Worm (Caenorhabditis elegans) whole organism, young adult: ENCODE data around the gene B0218.5.

Source experiments
- B0035.1 ChIP-seq: sonication (generic microtip); optimal IDR thresholded peaks from 2 replicates; lab custom pipeline; 2016; ENCODE audit warnings: missing genetic modification characterization, mild to moderate bottlenecking, missing compliant biosample characterization, missing genotype, missing genetic modification reagents
- B0261.1 ChIP-seq: sonication (generic microtip); optimal IDR thresholded peaks from 2 replicates; lab custom pipeline; 2016; ENCODE audit warnings: mild to moderate bottlenecking, missing genetic modification characterization, moderate library complexity, missing compliant biosample characterization
- B0336.3 ChIP-seq: fragments of 200-800 bp; sonication (Bioruptor generic); IDR thresholded peaks from 2 replicates; pipeline ENCODE4 v1.3.6; 2022; ENCODE audit warnings: missing genetic modification characterization, missing compliant biosample characterization
- F23B12.7 ChIP-seq: sonication (generic microtip); optimal IDR thresholded peaks from 2 replicates; lab custom pipeline; 2017; ENCODE audit warnings: missing genetic modification characterization, mild to moderate bottlenecking, missing compliant biosample characterization, antibody characterized with exemption, moderate library complexity; ENCODE audit not compliant: insufficient read depth
- F49E8.2 ChIP-seq: sonication (generic microtip); optimal IDR thresholded peaks from 3 replicates; lab custom pipeline; 2017; ENCODE audit warnings: missing genetic modification characterization, mild to moderate bottlenecking, missing compliant biosample characterization, antibody characterized with exemption, moderate library complexity; ENCODE audit not compliant: insufficient read depth
- F55B11.4 ChIP-seq: sonication (generic microtip); optimal IDR thresholded peaks from 2 replicates; lab custom pipeline; 2016; ENCODE audit warnings: missing compliant biosample characterization, missing genetic modification characterization, borderline replicate concordance; ENCODE audit not compliant: insufficient read depth
- F57A8.1 ChIP-seq: fragments of 200-800 bp; sonication (Bioruptor generic); optimal IDR thresholded peaks from 2 replicates; lab custom pipeline; 2018; ENCODE audit warnings: mild to moderate bottlenecking, missing genetic modification characterization, moderate library complexity, missing compliant biosample characterization
- K12H6.12 ChIP-seq: fragments of 200-800 bp; sonication (Bioruptor generic); optimal IDR thresholded peaks from 2 replicates; lab custom pipeline; 2018; ENCODE audit warnings: mild to moderate bottlenecking, missing genetic modification characterization, missing compliant biosample characterization
- T26A5.8 ChIP-seq: sonication (generic microtip); optimal IDR thresholded peaks from 2 replicates; lab custom pipeline; 2016; ENCODE audit warnings: missing genetic modification characterization, missing compliant biosample characterization
- Y53F4B.3 ChIP-seq: fragments of 200-800 bp; sonication (Bioruptor generic); IDR thresholded peaks from 2 replicates; pipeline ENCODE4 v1.3.6; 2022; ENCODE audit warnings: missing genetic modification reagents, missing genetic modification characterization, missing compliant biosample characterization
- Y53G8AR.9 ChIP-seq: fragments of 200-800 bp; sonication (Bioruptor generic); conservative IDR thresholded peaks from 2 replicates; pipeline ENCODE4 v1.3.6; 2022; ENCODE audit warnings: missing genetic modification reagents, missing genetic modification characterization, missing compliant biosample characterization
- Y56A3A.18 ChIP-seq: fragments of 200-800 bp; sonication (Bioruptor generic); IDR thresholded peaks from 2 replicates; pipeline ENCODE4 v1.3.6; 2022; ENCODE audit warnings: missing genetic modification reagents, missing genetic modification characterization, missing compliant biosample characterization
- Y79H2A.3 ChIP-seq: fragments of 200-800 bp; sonication (Bioruptor generic); conservative IDR thresholded peaks from 2 replicates; pipeline ENCODE4 v1.3.6; 2022; ENCODE audit warnings: missing genetic modification reagents, missing genetic modification characterization, missing compliant biosample characterization
- akir-1 ChIP-seq: fragments of 200-800 bp; sonication (Bioruptor generic); optimal IDR thresholded peaks from 2 replicates; lab custom pipeline; 2018; ENCODE audit warnings: mild to moderate bottlenecking, missing genetic modification characterization, moderate library complexity, missing compliant biosample characterization
- aptf-2 ChIP-seq: fragments of 200-800 bp; sonication (Bioruptor generic); conservative IDR thresholded peaks from 2 replicates; pipeline ENCODE4 v1.3.6; 2022; ENCODE audit warnings: missing genetic modification reagents, missing genetic modification characterization, missing compliant biosample characterization
- aptf-3 ChIP-seq: fragments of 200-800 bp; sonication (Bioruptor generic); IDR thresholded peaks from 2 replicates; pipeline ENCODE4 v1.3.6; 2022; ENCODE audit warnings: missing genetic modification characterization, missing compliant biosample characterization
- bed-1 ChIP-seq: fragments of 200-800 bp; sonication (Bioruptor generic); IDR thresholded peaks from 2 replicates; pipeline ENCODE4 v1.3.6; 2022; ENCODE audit warnings: missing genetic modification reagents, missing genetic modification characterization, missing compliant biosample characterization
- bed-2 ChIP-seq: fragments of 200-800 bp; sonication (Bioruptor generic); IDR thresholded peaks from 2 replicates; pipeline ENCODE4 v1.3.6; 2022; ENCODE audit warnings: missing genetic modification reagents, missing genetic modification characterization, missing compliant biosample characterization
- cebp-1 ChIP-seq, 2 experiments: fragments of 200-800 bp in 1 of 2; sonication (Bioruptor generic) in 1 of 2; sonication (generic microtip) in 1 of 2; IDR thresholded peaks in 1 of 2; optimal IDR thresholded peaks in 1 of 2; 2 replicates each; pipeline versions ENCODE4 v1.3.6 to Lab custom; 2017 to 2022; ENCODE audit warnings: missing compliant biosample characterization in 2 of 2, missing genetic modification characterization in 2 of 2, mild to moderate bottlenecking in 1 of 2, missing genetic modification reagents in 1 of 2, moderate library complexity in 1 of 2
- ceh-58 ChIP-seq: fragments of 200-800 bp; sonication (Bioruptor generic); IDR thresholded peaks from 2 replicates; pipeline ENCODE4 v1.3.6; 2022; ENCODE audit warnings: missing genetic modification characterization, missing compliant biosample characterization
- ceh-91 ChIP-seq: fragments of 200-800 bp; sonication (Bioruptor generic); IDR thresholded peaks from 2 replicates; pipeline ENCODE4 v1.3.6; 2022; ENCODE audit warnings: missing genetic modification reagents, missing genetic modification characterization, missing compliant biosample characterization
- die-1 ChIP-seq: sonication (generic microtip); optimal IDR thresholded peaks from 2 replicates; lab custom pipeline; 2016; ENCODE audit warnings: missing genotype, mild to moderate bottlenecking, missing genetic modification characterization, missing compliant biosample characterization
- egrh-3 ChIP-seq: fragments of 200-800 bp; sonication (Bioruptor generic); IDR thresholded peaks from 2 replicates; pipeline ENCODE4 v1.3.6; 2022; ENCODE audit warnings: missing genetic modification reagents, missing genetic modification characterization, missing compliant biosample characterization
- gei-17 ChIP-seq: fragments of 200-800 bp; sonication (Bioruptor generic); optimal IDR thresholded peaks from 2 replicates; lab custom pipeline; 2018; ENCODE audit warnings: mild to moderate bottlenecking, missing genetic modification characterization, missing compliant biosample characterization
- hmg-1.2 ChIP-seq: fragments of 200-800 bp; sonication (Bioruptor generic); IDR thresholded peaks from 2 replicates; pipeline ENCODE4 v1.3.6; 2022; ENCODE audit warnings: missing genetic modification reagents, missing genetic modification characterization, missing compliant biosample characterization
- lin-40 ChIP-seq: sonication (generic microtip); optimal IDR thresholded peaks from 2 replicates; lab custom pipeline; 2016; ENCODE audit warnings: missing genetic modification characterization, mild to moderate bottlenecking, missing compliant biosample characterization, missing genotype, missing genetic modification reagents
- lir-1 ChIP-seq: fragments of 200-800 bp; sonication (Bioruptor generic); conservative IDR thresholded peaks from 2 replicates; pipeline ENCODE4 v1.3.6; 2022; ENCODE audit warnings: missing genetic modification reagents, missing genetic modification characterization, missing compliant biosample characterization
- lsy-27 ChIP-seq: sonication (generic microtip); optimal IDR thresholded peaks from 2 replicates; lab custom pipeline; 2017; ENCODE audit warnings: missing genetic modification characterization, mild to moderate bottlenecking, missing compliant biosample characterization, antibody characterized with exemption, missing genotype, borderline replicate concordance; ENCODE audit not compliant: insufficient read depth
- madf-10 ChIP-seq: sonication (generic microtip); optimal IDR thresholded peaks from 2 replicates; lab custom pipeline; 2016; ENCODE audit warnings: mild to moderate bottlenecking, missing genetic modification characterization, missing compliant biosample characterization
- mcd-1 ChIP-seq: fragments of 200-800 bp; sonication (Bioruptor generic); IDR thresholded peaks from 2 replicates; pipeline ENCODE4 v1.3.6; 2022; ENCODE audit warnings: missing genetic modification reagents, missing genetic modification characterization, missing compliant biosample characterization
- mel-28 ChIP-seq: sonication (generic microtip); optimal IDR thresholded peaks from 2 replicates; lab custom pipeline; 2016; ENCODE audit warnings: borderline replicate concordance, mild to moderate bottlenecking, missing genetic modification characterization, missing compliant biosample characterization
- nfya-2 ChIP-seq: fragments of 200-800 bp; sonication (Bioruptor generic); IDR thresholded peaks from 2 replicates; pipeline ENCODE4 v1.3.6; 2022; ENCODE audit warnings: missing genetic modification reagents, missing genetic modification characterization, missing compliant biosample characterization
- nfyb-1 ChIP-seq: fragments of 200-800 bp; sonication (Bioruptor generic); IDR thresholded peaks from 2 replicates; pipeline ENCODE4 v1.3.6; 2022; ENCODE audit warnings: missing genetic modification reagents, missing genetic modification characterization, missing compliant biosample characterization
- nhr-120 ChIP-seq: fragments of 200-800 bp; sonication (Bioruptor generic); IDR thresholded peaks from 2 replicates; pipeline ENCODE4 v1.3.6; 2022; ENCODE audit warnings: missing genetic modification characterization, missing compliant biosample characterization
- nhr-80 ChIP-seq: sonication (generic microtip); optimal IDR thresholded peaks from 2 replicates; lab custom pipeline; 2016; ENCODE audit warnings: missing genetic modification characterization, missing compliant biosample characterization
- pbrm-1 ChIP-seq: fragments of 200-800 bp; sonication (Bioruptor generic); IDR thresholded peaks from 2 replicates; pipeline ENCODE4 v1.3.6; 2022; ENCODE audit warnings: missing genetic modification reagents, missing genetic modification characterization, missing compliant biosample characterization
- pha-4 ChIP-seq: fragments of 150-350 bp; sonication (generic microtip); optimal IDR thresholded peaks from 2 replicates; lab custom pipeline; 2014; ENCODE audit warnings: missing biosample characterization, missing genetic modification reagents, missing genetic modification characterization
- sea-2 ChIP-seq: fragments of 200-800 bp; sonication (Bioruptor generic); IDR thresholded peaks from 2 replicates; pipeline ENCODE4 v1.3.6; 2022; ENCODE audit warnings: missing genetic modification characterization, missing compliant biosample characterization
- tbp1 ChIP-seq: fragments of 200-800 bp; sonication (Bioruptor generic); optimal IDR thresholded peaks from 2 replicates; lab custom pipeline; 2018; ENCODE audit warnings: mild to moderate bottlenecking, missing genetic modification characterization, missing compliant biosample characterization
- tbx-9 ChIP-seq: sonication (generic microtip); optimal IDR thresholded peaks from 2 replicates; lab custom pipeline; 2016; ENCODE audit warnings: borderline replicate concordance, missing genetic modification characterization, inconsistent platforms, missing compliant biosample characterization
- unc-130 ChIP-seq: sonication (generic microtip); optimal IDR thresholded peaks from 2 replicates; lab custom pipeline; 2016; ENCODE audit warnings: missing genetic modification reagents, missing genetic modification characterization, missing compliant biosample characterization
- xnd-1 ChIP-seq: sonication (generic microtip); optimal IDR thresholded peaks from 2 replicates; lab custom pipeline; 2016; ENCODE audit warnings: missing genotype, missing genetic modification reagents, missing genetic modification characterization, missing compliant biosample characterization
- zim-3 ChIP-seq: sonication (generic microtip); optimal IDR thresholded peaks from 2 replicates; lab custom pipeline; 2017; ENCODE audit warnings: mild to moderate bottlenecking, missing genetic modification characterization, moderate library complexity, missing compliant biosample characterization
- ztf-22 ChIP-seq: fragments of 200-800 bp; sonication (Bioruptor generic); optimal IDR thresholded peaks from 2 replicates; lab custom pipeline; 2018; ENCODE audit warnings: mild to moderate bottlenecking, missing genetic modification characterization, moderate library complexity, missing compliant biosample characterization
- ztf-26 ChIP-seq: sonication (generic microtip); optimal IDR thresholded peaks from 2 replicates; lab custom pipeline; 2017; ENCODE audit warnings: missing genetic modification characterization, missing compliant biosample characterization
- ztf-3 ChIP-seq: fragments of 200-800 bp; sonication (Bioruptor generic); optimal IDR thresholded peaks from 2 replicates; lab custom pipeline; 2018; ENCODE audit warnings: mild to moderate bottlenecking, missing genetic modification characterization, missing compliant biosample characterization

The B0218.5 gene

DNA sequence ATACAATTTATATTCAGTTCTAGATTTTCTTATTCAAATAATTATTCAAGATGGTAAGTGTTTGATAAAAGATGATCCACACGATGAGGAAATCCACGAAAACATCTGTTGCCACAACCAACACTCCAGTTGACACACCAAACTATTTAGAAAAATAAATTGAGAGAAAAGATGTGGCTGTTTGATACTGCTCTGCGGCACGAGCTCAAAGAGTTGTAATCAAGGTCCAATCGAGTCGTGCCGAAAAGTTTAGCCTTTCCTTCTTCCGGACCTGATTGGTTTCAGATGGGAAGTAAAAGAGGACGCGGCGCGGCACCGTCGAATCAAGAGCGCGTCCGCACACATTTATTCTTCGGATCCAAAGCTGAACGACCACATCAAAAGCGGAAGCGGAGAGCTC is 20.5 kb downstream of the B0218.5 start:
- no peak for TF ChIP-seq F55B11.4 (tag; lab: Kevin White, UChicago)
- TF ChIP-seq sea-2 (GFP tag; lab: Robert Waterston, UW): no peak
- TF ChIP-seq, all 124 proteins: peak for 0

ce11 chrIV:8136005-8136512 is 21.0 kb downstream of the B0218.5 start, which contains the start of the genes isp-1 and islo-1:
TSS of gene isp-1 (minus strand) at chrIV:8136055.
TSS of gene islo-1 (plus strand) at chrIV:8136389.
- peak; percentile 33 for TF ChIP-seq K12H6.12 (tag; lab: Kevin White, UChicago)
- no peak for TF ChIP-seq gei-17 (GFP tag; lab: Kevin White, UChicago)
- no peak for TF ChIP-seq mel-28 (tag; lab: Kevin White, UChicago)
- no peak for TF ChIP-seq F57A8.1 (GFP tag; lab: Kevin White, UChicago)
- TF ChIP-seq nhr-80 (tag; lab: Kevin White, UChicago): peak; percentile 57
- peak; percentile 81 for TF ChIP-seq mcd-1 (GFP tag; lab: Robert Waterston, UW)
- no peak for TF ChIP-seq bed-2
- TF ChIP-seq Y53G8AR.9 (GFP tag; lab: Robert Waterston, UW): no peak
- TF ChIP-seq madf-10 (tag; lab: Kevin White, UChicago): no peak
- no peak for TF ChIP-seq B0336.3 (GFP tag; lab: Robert Waterston, UW)
- no peak for TF ChIP-seq B0261.1
- no peak for TF ChIP-seq zim-3 (tag; lab: Kevin White, UChicago)
- TF ChIP-seq bed-1 (GFP tag; lab: Robert Waterston, UW): no peak
- no peak for TF ChIP-seq akir-1 (GFP tag; lab: Kevin White, UChicago)
- no peak for TF ChIP-seq egrh-3 (GFP tag; lab: Robert Waterston, UW)
- no peak for TF ChIP-seq unc-130 (GFP tag; lab: Kevin White, UChicago)
- peak; percentile 1 for TF ChIP-seq F49E8.2 (tag; lab: Kevin White, UChicago)
- TF ChIP-seq tbx-9 (tag; lab: Kevin White, UChicago): no peak
- TF ChIP-seq tbp1 (GFP tag; lab: Kevin White, UChicago): no peak
- TF ChIP-seq pbrm-1 (GFP tag; lab: Robert Waterston, UW): no peak
- no peak for TF ChIP-seq Y79H2A.3 (GFP tag; lab: Robert Waterston, UW)
- TF ChIP-seq pha-4: no peak
- TF ChIP-seq aptf-2: no peak
- no peak for TF ChIP-seq T26A5.8
- TF ChIP-seq aptf-3 (GFP tag; lab: Robert Waterston, UW): no peak
- peak; percentile 67 for TF ChIP-seq F23B12.7
- no peak for TF ChIP-seq lsy-27 (tag; lab: Kevin White, UChicago)
- 0 out of 2 replicates have a peak, but pooled peaks have one; percentile 19 for TF ChIP-seq ceh-91 (GFP tag; lab: Robert Waterston, UW)
- no peak for TF ChIP-seq ztf-22 (GFP tag; lab: Kevin White, UChicago)
- no peak for TF ChIP-seq xnd-1
- no peak for TF ChIP-seq die-1 (tag; lab: Kevin White, UChicago)
- TF ChIP-seq nfya-2 (GFP tag; lab: Robert Waterston, UW): no peak
- no peak for TF ChIP-seq B0035.1 (tag; lab: Kevin White, UChicago)
- TF ChIP-seq Y56A3A.18 (GFP tag; lab: Robert Waterston, UW): no peak
- no peak for TF ChIP-seq Y53F4B.3 (GFP tag; lab: Robert Waterston, UW)
- peak; percentile 38; the same call in 1 of the 2 replicates for TF ChIP-seq hmg-1.2 (GFP tag; lab: Robert Waterston, UW)
- no peak for TF ChIP-seq ceh-58 (GFP tag; lab: Robert Waterston, UW)
- TF ChIP-seq lir-1: no peak
- no peak for TF ChIP-seq cebp-1 (GFP tag; IDR thresholded peaks at IDR 0.05; lab: Robert Waterston, UW)
- TF ChIP-seq cebp-1 (tag; optimal IDR thresholded peaks at IDR 0.05; lab: Kevin White, UChicago): no peak
- TF ChIP-seq ztf-3 (GFP tag; lab: Kevin White, UChicago): no peak
- no peak for TF ChIP-seq ztf-26
- no peak for TF ChIP-seq lin-40 (tag; lab: Kevin White, UChicago)
- no peak for TF ChIP-seq F55B11.4 (tag; lab: Kevin White, UChicago)
- TF ChIP-seq nhr-120 (GFP tag; lab: Robert Waterston, UW): no peak
- TF ChIP-seq nfyb-1 (GFP tag; lab: Robert Waterston, UW): no peak
